Fruit fly (Drosophila melanogaster) Kc167 (cell line): ENCODE measurements around the gene CG31816.

Source experiments
- Myc ChIP-seq: fragments of >200 bp; optimal IDR thresholded peaks from 2 replicates; lab custom pipeline; 2017; ENCODE audit warnings: missing external identifiers
- Sin3A ChIP-seq: fragments of >200 bp; optimal IDR thresholded peaks from 2 replicates; lab custom pipeline; 2018; ENCODE audit warnings: missing external identifiers
- h ChIP-seq: fragments of >200 bp; optimal IDR thresholded peaks from 3 replicates; lab custom pipeline; 2018; ENCODE audit warnings: missing external identifiers
- insv ChIP-seq: fragments of >200 bp; optimal IDR thresholded peaks from 3 replicates; lab custom pipeline; 2018; ENCODE audit warnings: missing external identifiers
- psq ChIP-seq: fragments of >200 bp; optimal IDR thresholded peaks from 2 replicates; lab custom pipeline; 2017; ENCODE audit warnings: missing external identifiers

dm6 chr2L:16542246-16542645, at the start of gene CG31816:
- no peak for TF ChIP-seq h (lab: Kevin White, UChicago)
- no peak for TF ChIP-seq Sin3A (lab: Kevin White, UChicago)
- TF ChIP-seq insv (lab: Kevin White, UChicago), result no peak
- no peak for TF ChIP-seq psq (lab: Kevin White, UChicago)
- no peak for TF ChIP-seq Myc (lab: Kevin White, UChicago)
